Fruit fly (Drosophila melanogaster): Measurements from ENCODE around the gene CG13895.

- TF ChIP-seq salr (GFP tag; optimal IDR thresholded peaks at IDR 0.05), result peak in 1 of 2 experiments; percentile 57
- no peak for TF ChIP-seq CG3032 (tag; optimal IDR thresholded peaks at IDR 0.05)
- TF ChIP-seq CG32006 (GFP tag; optimal IDR thresholded peaks at IDR 0.05), result peak; percentile 82
- no peak for TF ChIP-seq CG34406 (GFP tag; optimal IDR thresholded peaks at IDR 0.05)
Measured at dm6 chr3L:721026-721425, 13.0 kb upstream of the CG13895 start.
